Worm (Caenorhabditis elegans): ENCODE results near the gene T13F3.8.

DNA sequence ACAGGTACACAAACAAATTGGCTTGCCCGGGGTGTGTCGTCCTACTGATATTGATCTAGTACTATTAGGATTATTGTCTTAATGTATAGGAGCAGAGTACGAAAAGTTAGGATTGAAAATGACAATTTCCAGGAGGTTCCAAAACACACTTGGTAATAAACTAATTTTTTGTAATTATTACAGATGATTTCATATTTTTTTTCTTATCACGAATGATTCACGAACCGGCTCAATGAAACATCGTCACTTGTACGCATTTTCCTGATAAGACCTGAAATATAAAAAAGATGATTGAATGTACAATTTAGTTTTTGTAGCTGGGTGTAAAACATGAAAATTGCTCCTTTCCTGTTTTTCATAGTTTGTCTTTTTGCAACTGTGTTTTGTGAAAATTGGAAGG is 32.8 kb downstream of the T13F3.8 start, which contains the start of the genes C31A11.13 and oac-6:
- TF ChIP-seq unc-62 (GFP tag; optimal IDR thresholded peaks at IDR 0.05 in 1 of 2) (peak in 1 of 2 experiments; percentile 65), unc-62 (tag; optimal IDR thresholded peaks at IDR 0.05) (no peak), ama-1 (optimal IDR thresholded peaks at IDR 0.05) (no peak), nhr-11 (tag; optimal IDR thresholded peaks at IDR 0.05) (no peak), nhr-237 (tag; optimal IDR thresholded peaks at IDR 0.05) (no peak), spr-1 (tag; optimal IDR thresholded peaks at IDR 0.05) (no peak), F37D6.2 (tag; optimal IDR thresholded peaks at IDR 0.05) (no peak), jun-1 (tag; optimal IDR thresholded peaks at IDR 0.05) (no peak), mes-2 (tag; optimal IDR thresholded peaks at IDR 0.05; ENCODE audit: poor library complexity, severe bottlenecking) (no peak)

Measured in whole organism, L4 larva.